Worm (Caenorhabditis elegans): ENCODE measurements around the gene B0462.4.

DNA sequence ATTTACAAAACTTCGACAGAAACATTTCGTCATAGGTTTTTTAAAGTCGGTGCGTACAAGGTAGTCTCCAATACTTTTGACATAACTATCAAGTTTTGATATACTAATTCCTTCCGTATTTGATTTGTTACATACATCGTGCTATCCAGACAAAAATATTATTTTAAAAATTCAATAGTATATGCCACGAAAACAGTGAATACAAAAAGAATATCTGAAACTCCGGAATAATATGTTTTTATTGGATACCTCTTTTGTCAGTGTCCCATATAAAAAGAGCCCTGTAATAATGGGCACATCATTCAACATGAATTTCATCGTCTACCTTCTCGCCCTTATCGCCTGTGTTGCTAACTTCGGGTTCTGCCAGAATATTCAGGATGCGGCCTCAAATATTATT is 38.7 kb downstream of the B0462.4 start, which contains the start of gene Y51A2A.12:
- TF ChIP-seq duxl-1 (tag; optimal IDR thresholded peaks at IDR 0.05; ENCODE audit: poor library complexity) = no peak
- TF ChIP-seq nhr-11 (tag; optimal IDR thresholded peaks at IDR 0.05) = no peak
- TF ChIP-seq F10B5.3 (tag; optimal IDR thresholded peaks at IDR 0.05) = no peak
- TF ChIP-seq php-3 (GFP tag; IDR thresholded peaks at IDR 0.05) = no peak
- no peak for TF ChIP-seq ama-1 (optimal IDR thresholded peaks at IDR 0.05)
- TF ChIP-seq nhr-76 (tag; optimal IDR thresholded peaks at IDR 0.05) = no peak
- no peak for TF ChIP-seq mes-2 (tag; optimal IDR thresholded peaks at IDR 0.05; ENCODE audit: poor library complexity, severe bottlenecking)
- no peak for TF ChIP-seq unc-39 (tag; optimal IDR thresholded peaks at IDR 0.05)
- no peak for TF ChIP-seq lin-39 (tag; optimal IDR thresholded peaks at IDR 0.05)
- no peak for TF ChIP-seq hlh-30 (tag; optimal IDR thresholded peaks at IDR 0.05; ENCODE audit: insufficient read depth)
- no peak for TF ChIP-seq lin-13 (GFP tag; optimal IDR thresholded peaks at IDR 0.05)
- no peak for TF ChIP-seq nhr-41 (GFP tag; IDR thresholded peaks at IDR 0.05)
- TF ChIP-seq F26F4.8 (GFP tag; conservative IDR thresholded peaks at IDR 0.05) = no peak
